Worm (Caenorhabditis elegans) whole organism, L3 larva: Measurements from ENCODE around the gene T05B9.1.

Experiments
- R02D3.7 ChIP-seq: fragments of 150-350 bp; optimal IDR thresholded peaks from 2 replicates; lab custom pipeline; 2014; ENCODE audit warnings: missing biosample characterization, missing genetic modification characterization
- aly-2 ChIP-seq: fragments of 150-350 bp; optimal IDR thresholded peaks from 2 replicates; lab custom pipeline; 2014; ENCODE audit warnings: missing biosample characterization, missing genetic modification characterization
- ama-1 ChIP-seq: fragments of 150-350 bp; optimal IDR thresholded peaks from 2 replicates; lab custom pipeline; 2018
- ceh-82 ChIP-seq: fragments of 150-350 bp; optimal IDR thresholded peaks from 2 replicates; lab custom pipeline; 2014; ENCODE audit warnings: missing biosample characterization, missing genetic modification characterization
- elt-1 ChIP-seq: fragments of 150-350 bp; optimal IDR thresholded peaks from 2 replicates; lab custom pipeline; 2014; ENCODE audit warnings: missing biosample characterization, missing genetic modification characterization
- fkh-10 ChIP-seq: sonication (generic microtip); optimal IDR thresholded peaks from 2 replicates; lab custom pipeline; 2017; ENCODE audit warnings: missing biosample characterization, missing genetic modification reagents, missing genetic modification characterization
- lin-39 ChIP-seq: fragments of 150-350 bp; optimal IDR thresholded peaks from 2 replicates; lab custom pipeline; 2018; ENCODE audit warnings: missing biosample characterization, missing genetic modification reagents, missing genetic modification characterization
- nhr-11 ChIP-seq: fragments of 150-350 bp; optimal IDR thresholded peaks from 2 replicates; lab custom pipeline; 2014; ENCODE audit warnings: missing biosample characterization, missing genetic modification characterization
- nhr-23 ChIP-seq: fragments of 150-350 bp; optimal IDR thresholded peaks from 2 replicates; lab custom pipeline; 2014; ENCODE audit warnings: missing biosample characterization, missing genetic modification reagents, missing genetic modification characterization
- nhr-237 ChIP-seq: fragments of 150-350 bp; optimal IDR thresholded peaks from 2 replicates; lab custom pipeline; 2014; ENCODE audit warnings: missing biosample characterization, missing genetic modification characterization

ce11 chrII:11281177-11281576 is 20.2 kb upstream of the T05B9.1 start:
- TF ChIP-seq nhr-11 (tag; lab: Kevin White, UChicago) (no peak), elt-1 (tag; lab: Kevin White, UChicago) (no peak), ceh-82 (tag; lab: Kevin White, UChicago) (no peak), fkh-10 (GFP tag; lab: Kevin White, UChicago) (no peak), R02D3.7 (tag; lab: Kevin White, UChicago) (no peak), lin-39 (tag; lab: Kevin White, UChicago) (no peak), nhr-23 (no peak), nhr-237 (no peak), ama-1 (lab: Kevin White, UChicago) (no peak), aly-2 (no peak)
